Worm (Caenorhabditis elegans) whole organism, L1 larva: Measurements from ENCODE around the gene W08G11.3.

Experiments used
- C34B4.2 ChIP-seq: sonication (generic microtip); optimal IDR thresholded peaks from 2 replicates; lab custom pipeline; 2017; ENCODE audit warnings: mild to moderate bottlenecking, missing genetic modification characterization, missing compliant biosample characterization
- Y116A8C.19 ChIP-seq: sonication (generic microtip); optimal IDR thresholded peaks from 2 replicates; lab custom pipeline; 2016; ENCODE audit warnings: missing compliant biosample characterization, missing genetic modification characterization, borderline replicate concordance
- alr-1 ChIP-seq: fragments of 200-800 bp; sonication (Bioruptor generic); optimal IDR thresholded peaks from 2 replicates; lab custom pipeline; 2018; ENCODE audit warnings: borderline replicate concordance, mild to moderate bottlenecking, missing genetic modification characterization, missing compliant biosample characterization
- ama-1 ChIP-seq: fragments of 150-350 bp; optimal IDR thresholded peaks from 2 replicates; lab custom pipeline; 2014
- blmp-1 ChIP-seq: fragments of 150-350 bp; optimal IDR thresholded peaks from 2 replicates; lab custom pipeline; 2014; ENCODE audit warnings: missing biosample characterization, missing genetic modification characterization
- ceh-8 ChIP-seq: fragments of 200-800 bp; sonication (Bioruptor generic); optimal IDR thresholded peaks from 2 replicates; lab custom pipeline; 2018; ENCODE audit warnings: mild to moderate bottlenecking, missing genetic modification characterization, moderate library complexity, missing compliant biosample characterization
- ceh-90 ChIP-seq: sonication (generic microtip); optimal IDR thresholded peaks from 2 replicates; lab custom pipeline; 2016; ENCODE audit warnings: missing genetic modification characterization, missing compliant biosample characterization
- dpl-1 ChIP-seq, 3 experiments: fragments of 150-350 bp in 2 of 3; sonication (generic microtip) in 1 of 3; optimal IDR thresholded peaks; 2 replicates each; lab custom pipeline; 2014 to 2017; ENCODE audit warnings: missing biosample characterization in 3 of 3, missing genetic modification characterization in 3 of 3, missing genetic modification reagents in 3 of 3
- dsc-1 ChIP-seq: sonication (generic microtip); optimal IDR thresholded peaks from 2 replicates; lab custom pipeline; 2016; ENCODE audit warnings: mild to moderate bottlenecking, missing genetic modification characterization, missing compliant biosample characterization
- efl-1 ChIP-seq, 4 experiments: fragments of 150-350 bp; optimal IDR thresholded peaks in 3 of 4; peaks in 1 of 4; 1 replicate in 1 of 4; 2 replicates in 3 of 4; lab custom pipeline; 2014; ENCODE audit warnings: missing biosample characterization in 2 of 4, missing genetic modification characterization in 2 of 4, missing genetic modification reagents in 2 of 4
- egl-13 ChIP-seq: sonication (generic microtip); optimal IDR thresholded peaks from 2 replicates; lab custom pipeline; 2016; ENCODE audit warnings: missing genotype, missing genetic modification reagents, missing genetic modification characterization, missing compliant biosample characterization
- elt-2 ChIP-seq: sonication (generic microtip); optimal IDR thresholded peaks from 2 replicates; lab custom pipeline; 2016; ENCODE audit warnings: missing genetic modification characterization, mild to moderate bottlenecking, inconsistent platforms, missing compliant biosample characterization, missing genetic modification reagents
- elt-3 ChIP-seq, 6 experiments: fragments of 150-350 bp in 1 of 6; sonication (generic microtip); optimal IDR thresholded peaks; 2 replicates each; lab custom pipeline; 2017 to 2018; ENCODE audit warnings: missing biosample characterization in 6 of 6, missing genetic modification characterization in 6 of 6, inconsistent platforms in 1 of 6
- ets-5 ChIP-seq: fragments of 200-800 bp; sonication (Bioruptor generic); IDR thresholded peaks from 2 replicates; pipeline ENCODE4 v1.3.6; 2022; ENCODE audit warnings: missing genetic modification characterization, missing compliant biosample characterization
- fkh-10 ChIP-seq: sonication (generic microtip); optimal IDR thresholded peaks from 2 replicates; lab custom pipeline; 2017; ENCODE audit warnings: missing biosample characterization, missing genetic modification reagents, missing genetic modification characterization
- fkh-8 ChIP-seq: sonication (generic microtip); optimal IDR thresholded peaks from 2 replicates; lab custom pipeline; 2016; ENCODE audit warnings: mild to moderate bottlenecking, missing genetic modification characterization, missing compliant biosample characterization
- hlh-4 ChIP-seq: sonication (generic microtip); optimal IDR thresholded peaks from 2 replicates; lab custom pipeline; 2016; ENCODE audit warnings: mild to moderate bottlenecking, missing genetic modification characterization, missing compliant biosample characterization
- hpl-2 ChIP-seq: fragments of 150-350 bp; optimal IDR thresholded peaks from 2 replicates; lab custom pipeline; 2014; ENCODE audit warnings: missing biosample characterization, missing genetic modification reagents, missing genetic modification characterization
- irx-1 ChIP-seq: sonication (generic microtip); optimal IDR thresholded peaks from 2 replicates; lab custom pipeline; 2016; ENCODE audit warnings: missing genetic modification characterization, missing compliant biosample characterization
- jun-1 ChIP-seq: fragments of 150-350 bp; optimal IDR thresholded peaks from 2 replicates; lab custom pipeline; 2014; ENCODE audit warnings: missing biosample characterization, missing genetic modification reagents, missing genetic modification characterization
- lin-14 ChIP-seq: fragments of 200-800 bp; sonication (Bioruptor generic); optimal IDR thresholded peaks from 2 replicates; lab custom pipeline; 2018; ENCODE audit warnings: mild to moderate bottlenecking, missing genetic modification characterization, moderate library complexity, missing compliant biosample characterization
- lin-35 ChIP-seq, 2 experiments: fragments of 150-350 bp; optimal IDR thresholded peaks; 2 replicates each; lab custom pipeline; 2014; ENCODE audit warnings: missing biosample characterization in 2 of 2, missing genetic modification characterization in 2 of 2, missing genetic modification reagents in 2 of 2
- lir-3 ChIP-seq: sonication (generic microtip); optimal IDR thresholded peaks from 2 replicates; lab custom pipeline; 2016; ENCODE audit warnings: mild to moderate bottlenecking, missing genetic modification characterization, moderate library complexity, missing compliant biosample characterization; ENCODE audit not compliant: poor library complexity
- lsy-2 ChIP-seq, 2 experiments: fragments of 150-350 bp; optimal IDR thresholded peaks; 2 replicates each; lab custom pipeline; 2014; ENCODE audit warnings: missing biosample characterization in 2 of 2, missing genetic modification characterization in 2 of 2
- mab-9 ChIP-seq: fragments of 200-800 bp; sonication (Bioruptor generic); IDR thresholded peaks from 2 replicates; pipeline ENCODE4 v1.3.6; 2022; ENCODE audit warnings: missing genetic modification reagents, missing genetic modification characterization, missing compliant biosample characterization
- mef-2 ChIP-seq: fragments of 150-350 bp; optimal IDR thresholded peaks from 2 replicates; lab custom pipeline; 2014; ENCODE audit warnings: missing biosample characterization, missing genetic modification characterization
- mep-1 ChIP-seq: fragments of 150-350 bp; optimal IDR thresholded peaks from 2 replicates; lab custom pipeline; 2014; ENCODE audit warnings: missing biosample characterization, missing genetic modification characterization
- nhr-12 ChIP-seq: sonication (generic microtip); optimal IDR thresholded peaks from 2 replicates; lab custom pipeline; 2017; ENCODE audit warnings: missing biosample characterization, missing genetic modification characterization
- nhr-19 ChIP-seq: fragments of 200-800 bp; sonication (Bioruptor generic); conservative IDR thresholded peaks from 2 replicates; pipeline ENCODE4 v1.3.6; 2022; ENCODE audit warnings: missing genetic modification characterization, missing compliant biosample characterization
- nhr-20 ChIP-seq: sonication (generic microtip); optimal IDR thresholded peaks from 2 replicates; lab custom pipeline; 2016; ENCODE audit warnings: mild to moderate bottlenecking, missing genetic modification characterization, missing compliant biosample characterization
- nhr-28 ChIP-seq: fragments of 150-350 bp; optimal IDR thresholded peaks from 2 replicates; lab custom pipeline; 2014; ENCODE audit warnings: missing biosample characterization, missing genetic modification characterization
- nhr-47 ChIP-seq: sonication (generic microtip); optimal IDR thresholded peaks from 2 replicates; lab custom pipeline; 2016; ENCODE audit warnings: mild to moderate bottlenecking, missing genetic modification characterization, moderate library complexity, missing compliant biosample characterization
- nhr-71 ChIP-seq: sonication (generic microtip); optimal IDR thresholded peaks from 2 replicates; lab custom pipeline; 2016; ENCODE audit warnings: mild to moderate bottlenecking, missing genetic modification characterization, moderate library complexity, missing compliant biosample characterization
- nhr-84 ChIP-seq: sonication (generic microtip); optimal IDR thresholded peaks from 2 replicates; lab custom pipeline; 2017; ENCODE audit warnings: missing biosample characterization, missing genetic modification characterization
- nhr-85 ChIP-seq: sonication (generic microtip); peaks from one replicate; lab custom pipeline; 2016; ENCODE audit warnings: missing genetic modification characterization, inconsistent platforms, missing compliant biosample characterization
- nhr-90 ChIP-seq: sonication (generic microtip); optimal IDR thresholded peaks from 2 replicates; lab custom pipeline; 2016; ENCODE audit warnings: mild to moderate bottlenecking, missing genetic modification characterization, missing compliant biosample characterization; ENCODE audit not compliant: poor library complexity
- pqm-1 ChIP-seq: sonication (generic microtip); optimal IDR thresholded peaks from 3 replicates; lab custom pipeline; 2017; ENCODE audit warnings: missing biosample characterization, missing genetic modification characterization
- skn-1 ChIP-seq: fragments of 150-350 bp; optimal IDR thresholded peaks from 2 replicates; lab custom pipeline; 2014; ENCODE audit warnings: missing biosample characterization, missing genetic modification characterization
- snpc-4 ChIP-seq: fragments of 150-350 bp; optimal IDR thresholded peaks from 2 replicates; lab custom pipeline; 2014; ENCODE audit warnings: missing biosample characterization, missing genetic modification characterization
- snu-23 ChIP-seq: sonication (generic microtip); optimal IDR thresholded peaks from 2 replicates; lab custom pipeline; 2016; ENCODE audit warnings: missing genetic modification characterization, missing compliant biosample characterization
- sox-4 ChIP-seq: sonication (generic microtip); optimal IDR thresholded peaks from 2 replicates; lab custom pipeline; 2016; ENCODE audit warnings: missing genetic modification characterization, missing compliant biosample characterization
- swsn-7 ChIP-seq: sonication (generic microtip); optimal IDR thresholded peaks from 2 replicates; lab custom pipeline; 2016; ENCODE audit warnings: missing genetic modification characterization, missing compliant biosample characterization
- tbx-2 ChIP-seq: sonication (generic microtip); optimal IDR thresholded peaks from 2 replicates; lab custom pipeline; 2016; ENCODE audit warnings: missing genetic modification characterization, missing compliant biosample characterization
- tlp-1 ChIP-seq: fragments of 150-350 bp; optimal IDR thresholded peaks from 2 replicates; lab custom pipeline; 2014; ENCODE audit warnings: missing biosample characterization, missing genetic modification characterization
- unc-130 ChIP-seq: fragments of 150-350 bp; optimal IDR thresholded peaks from 2 replicates; lab custom pipeline; 2017; ENCODE audit warnings: missing biosample characterization, missing genetic modification characterization, inconsistent platforms
- unc-62 ChIP-seq: fragments of 150-350 bp; optimal IDR thresholded peaks from 2 replicates; lab custom pipeline; 2014; ENCODE audit warnings: missing biosample characterization, missing genetic modification reagents, missing genetic modification characterization
- unc-86 ChIP-seq: sonication (generic microtip); optimal IDR thresholded peaks from 2 replicates; lab custom pipeline; 2016; ENCODE audit warnings: missing genetic modification characterization, missing compliant biosample characterization
- unc-98 ChIP-seq: fragments of 200-800 bp; sonication (Bioruptor generic); IDR thresholded peaks from 2 replicates; pipeline ENCODE4 v1.3.6; 2022; ENCODE audit warnings: missing genetic modification characterization, missing compliant biosample characterization
- zip-4 ChIP-seq: fragments of 200-800 bp; sonication (Bioruptor generic); optimal IDR thresholded peaks from 2 replicates; lab custom pipeline; 2018; ENCODE audit warnings: mild to moderate bottlenecking, missing genetic modification characterization, moderate library complexity, missing compliant biosample characterization
- ztf-11 ChIP-seq, 2 experiments: sonication (generic microtip); optimal IDR thresholded peaks; 2 replicates each; lab custom pipeline; 2016 to 2017; ENCODE audit warnings: missing genetic modification characterization in 2 of 2, missing biosample characterization in 1 of 2, missing compliant biosample characterization in 1 of 2
- ztf-4 ChIP-seq: fragments of 150-350 bp; optimal IDR thresholded peaks from 2 replicates; lab custom pipeline; 2014; ENCODE audit warnings: missing biosample characterization, missing genetic modification characterization

W08G11.3 gene

DNA sequence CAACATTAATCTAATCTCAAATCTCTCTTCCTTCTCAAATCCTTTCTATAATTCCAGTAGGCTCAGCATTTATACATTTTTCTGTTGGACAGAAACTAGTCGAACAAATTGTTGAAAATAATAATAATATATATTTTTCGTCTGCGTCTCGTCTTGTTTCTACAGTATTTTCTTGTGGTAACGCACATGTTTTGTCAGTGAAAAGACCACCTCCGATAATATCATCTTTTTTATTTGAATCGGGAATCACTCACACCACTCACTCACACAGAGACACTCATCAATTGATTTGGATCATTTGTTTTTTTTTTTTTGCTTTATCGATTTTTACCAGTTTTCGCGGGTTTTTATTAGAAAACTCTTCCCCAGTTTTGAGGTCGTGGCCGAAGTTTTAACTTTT, 12.8 kb upstream of the W08G11.3 start:
- TF ChIP-seq egl-13 (tag; lab: Kevin White, UChicago), result no peak
- TF ChIP-seq fkh-8 (tag; lab: Kevin White, UChicago), result no peak
- TF ChIP-seq pqm-1 (tag; lab: Kevin White, UChicago), result no peak
- no peak for TF ChIP-seq lir-3 (tag; lab: Kevin White, UChicago)
- peak; percentile 18 for TF ChIP-seq nhr-85 (tag; lab: Kevin White, UChicago)
- TF ChIP-seq elt-3 (tag; optimal IDR thresholded peaks at IDR 0.05; lab: Kevin White, UChicago), result peak in 1 of 6 experiments; percentile 31
- TF ChIP-seq skn-1 (tag; lab: Kevin White, UChicago), result peak; percentile 44
- TF ChIP-seq snu-23 (GFP tag; lab: Kevin White, UChicago), result peak; percentile 18
- TF ChIP-seq lin-35 (GFP tag; optimal IDR thresholded peaks at IDR 0.05; lab: Kevin White, UChicago), result peak in 1 of 2 experiments; percentile 6
- no peak for TF ChIP-seq hlh-4 (tag; lab: Kevin White, UChicago)
- no peak for TF ChIP-seq tbx-2 (tag; lab: Kevin White, UChicago)
- no peak for TF ChIP-seq mab-9 (GFP tag; lab: Robert Waterston, UW)
- TF ChIP-seq mep-1 (tag; lab: Kevin White, UChicago), result peak; percentile 40
- TF ChIP-seq nhr-71 (tag; lab: Kevin White, UChicago), result no peak
- TF ChIP-seq mef-2, result no peak
- no peak for TF ChIP-seq dpl-1 (GFP tag; optimal IDR thresholded peaks at IDR 0.05; lab: Kevin White, UChicago)
- TF ChIP-seq lin-14 (GFP tag; lab: Kevin White, UChicago), result peak; percentile 52
- no peak for TF ChIP-seq nhr-19 (GFP tag; lab: Robert Waterston, UW)
- no peak for TF ChIP-seq nhr-84 (tag; lab: Kevin White, UChicago)
- TF ChIP-seq unc-130, result no peak
- no peak for TF ChIP-seq unc-86 (tag; lab: Kevin White, UChicago)
- no peak for TF ChIP-seq irx-1 (tag; lab: Kevin White, UChicago)
- TF ChIP-seq ceh-90, result no peak
- no peak for TF ChIP-seq nhr-20
- no peak for TF ChIP-seq swsn-7
- TF ChIP-seq ama-1, result no peak
- no peak for TF ChIP-seq ceh-8 (GFP tag; lab: Kevin White, UChicago)
- no peak for TF ChIP-seq elt-2 (tag; lab: Kevin White, UChicago)
- no peak for TF ChIP-seq sox-4 (tag; lab: Kevin White, UChicago)
- peak; percentile 55 for TF ChIP-seq blmp-1 (tag; lab: Kevin White, UChicago)
- no peak for TF ChIP-seq ztf-11 (tag; optimal IDR thresholded peaks at IDR 0.05; lab: Kevin White, UChicago)
- TF ChIP-seq hpl-2 (GFP tag; lab: Kevin White, UChicago), result no peak
- TF ChIP-seq zip-4, result no peak
- no peak for TF ChIP-seq alr-1 (tag; lab: Kevin White, UChicago)
- TF ChIP-seq ztf-4 (tag; lab: Kevin White, UChicago), result no peak
- TF ChIP-seq Y116A8C.19, result no peak
- no peak for TF ChIP-seq unc-62 (GFP tag; lab: Kevin White, UChicago)
- no peak for TF ChIP-seq nhr-12 (tag; lab: Kevin White, UChicago)
- TF ChIP-seq lsy-2 (tag; optimal IDR thresholded peaks at IDR 0.05; lab: Kevin White, UChicago), result peak in 1 of 2 experiments; percentile 14
- TF ChIP-seq jun-1, result no peak

- peak; percentile 73 to 87 for TF ChIP-seq lsy-2 (tag; optimal IDR thresholded peaks at IDR 0.05; lab: Kevin White, UChicago)
- no peak for TF ChIP-seq nhr-28 (tag; lab: Kevin White, UChicago)
- TF ChIP-seq tbx-2 (tag; lab: Kevin White, UChicago), result peak; percentile 90
- TF ChIP-seq pqm-1 (tag; lab: Kevin White, UChicago), result no peak
- TF ChIP-seq nhr-71 (tag; lab: Kevin White, UChicago), result peak; percentile 97
- no peak for TF ChIP-seq unc-130
- no peak for TF ChIP-seq unc-98 (GFP tag; lab: Robert Waterston, UW)
- TF ChIP-seq ceh-8 (GFP tag; lab: Kevin White, UChicago), result peak; percentile 60
- peak; percentile 98 for TF ChIP-seq lin-14 (GFP tag; lab: Kevin White, UChicago)
- TF ChIP-seq egl-13 (tag; lab: Kevin White, UChicago), result peak; percentile 79
- TF ChIP-seq dsc-1 (tag; lab: Kevin White, UChicago), result peak; percentile 77
- TF ChIP-seq ztf-4 (tag; lab: Kevin White, UChicago), result peak; percentile 67
- peak; percentile 96 for TF ChIP-seq snu-23 (GFP tag; lab: Kevin White, UChicago)
- peak; percentile 86 for TF ChIP-seq snpc-4 (tag; lab: Kevin White, UChicago)
- TF ChIP-seq tlp-1 (tag; lab: Kevin White, UChicago), result no peak
- no peak for TF ChIP-seq C34B4.2 (tag; lab: Kevin White, UChicago)
- peak; percentile 83 for TF ChIP-seq nhr-90
- TF ChIP-seq fkh-10 (GFP tag; lab: Kevin White, UChicago), result peak; percentile 79
- TF ChIP-seq ets-5 (GFP tag; lab: Robert Waterston, UW), result no peak
- peak; percentile 87 for TF ChIP-seq elt-2 (tag; lab: Kevin White, UChicago)
- peak; percentile 84 to 93 for TF ChIP-seq efl-1 (optimal IDR thresholded peaks at IDR 0.05; lab: Kevin White, UChicago)
- TF ChIP-seq efl-1 (GFP tag; optimal IDR thresholded peaks at IDR 0.05 in 1 of 2; lab: Kevin White, UChicago), result peak; percentile 57 to 96
- no peak for TF ChIP-seq lir-3 (tag; lab: Kevin White, UChicago)
- TF ChIP-seq nhr-47, result peak; percentile 91
These were observed 11.5 kb upstream of the W08G11.3 start for ce11 chrV:16355941-16356340.
